Worm (Caenorhabditis elegans) whole organism, L4 larva: ENCODE results near the gene unc-52.

Source experiments
- F26F4.8 ChIP-seq: fragments of 200-800 bp; sonication (Bioruptor generic); conservative IDR thresholded peaks from 2 replicates; pipeline ENCODE4 v1.3.6; 2022; ENCODE audit warnings: missing genetic modification characterization, missing compliant biosample characterization
- F37D6.2 ChIP-seq: sonication (generic microtip); optimal IDR thresholded peaks from 2 replicates; lab custom pipeline; 2016; ENCODE audit warnings: mild to moderate bottlenecking, missing genetic modification characterization, missing compliant biosample characterization
- F49E8.2 ChIP-seq: sonication (generic microtip); optimal IDR thresholded peaks from 2 replicates; lab custom pipeline; 2016; ENCODE audit warnings: missing compliant biosample characterization, mild to moderate bottlenecking, missing genetic modification characterization, borderline replicate concordance
- T20F7.1 ChIP-seq: fragments of 200-800 bp; sonication (Bioruptor generic); optimal IDR thresholded peaks from 2 replicates; lab custom pipeline; 2018; ENCODE audit warnings: mild to moderate bottlenecking, missing genetic modification characterization, missing compliant biosample characterization
- Y105C5A.15 ChIP-seq: fragments of 200-800 bp; sonication (Bioruptor generic); IDR thresholded peaks from 2 replicates; pipeline ENCODE4 v1.3.6; 2022; ENCODE audit warnings: missing genetic modification characterization, missing compliant biosample characterization
- aha-1 ChIP-seq: fragments of 150-350 bp; peaks from one replicate; lab custom pipeline; 2014; ENCODE audit warnings: missing biosample characterization, missing genetic modification characterization
- aly-2 ChIP-seq: sonication (generic microtip); optimal IDR thresholded peaks from 2 replicates; lab custom pipeline; 2018; ENCODE audit warnings: missing biosample characterization, missing genetic modification characterization
- arid-1 ChIP-seq: fragments of 200-800 bp; sonication (Bioruptor generic); conservative IDR thresholded peaks from 2 replicates; pipeline ENCODE4 v1.3.6; 2022; ENCODE audit warnings: missing genetic modification reagents, missing genetic modification characterization, missing compliant biosample characterization
- ceh-32 ChIP-seq: sonication (generic microtip); optimal IDR thresholded peaks from 2 replicates; lab custom pipeline; 2016; ENCODE audit warnings: mild to moderate bottlenecking, missing genetic modification characterization, missing compliant biosample characterization; ENCODE audit not compliant: poor library complexity
- ceh-62 ChIP-seq: sonication (generic microtip); optimal IDR thresholded peaks from 2 replicates; lab custom pipeline; 2017; ENCODE audit warnings: missing biosample characterization, missing genetic modification characterization
- ceh-82 ChIP-seq: sonication (generic microtip); optimal IDR thresholded peaks from 2 replicates; lab custom pipeline; 2017; ENCODE audit warnings: missing biosample characterization, missing genetic modification characterization
- cey-2 ChIP-seq: sonication (generic microtip); optimal IDR thresholded peaks from 3 replicates; lab custom pipeline; 2017; ENCODE audit warnings: missing genetic modification characterization, mild to moderate bottlenecking, missing compliant biosample characterization, antibody characterized with exemption, borderline replicate concordance; ENCODE audit not compliant: insufficient read depth
- daf-16 ChIP-seq, 3 experiments: sonication (generic microtip); optimal IDR thresholded peaks; 2 replicates each; lab custom pipeline; 2016 to 2017; ENCODE audit warnings: missing genetic modification characterization in 3 of 3, missing genetic modification reagents in 3 of 3, mild to moderate bottlenecking in 2 of 3, missing compliant biosample characterization in 2 of 3, missing biosample characterization in 1 of 3, moderate library complexity in 1 of 3
- daf-8 ChIP-seq: fragments of 200-800 bp; sonication (Bioruptor generic); IDR thresholded peaks from 2 replicates; pipeline ENCODE4 v1.3.6; 2022; ENCODE audit warnings: missing genetic modification characterization, missing compliant biosample characterization
- dmd-8 ChIP-seq: fragments of 200-800 bp; sonication (Bioruptor generic); IDR thresholded peaks from 2 replicates; pipeline ENCODE4 v1.3.6; 2022; ENCODE audit warnings: missing genetic modification characterization, missing compliant biosample characterization
- duxl-1 ChIP-seq: sonication (generic microtip); optimal IDR thresholded peaks from 2 replicates; lab custom pipeline; 2016; ENCODE audit warnings: mild to moderate bottlenecking, missing genetic modification characterization, moderate library complexity, missing compliant biosample characterization; ENCODE audit not compliant: poor library complexity
- dve-1 ChIP-seq: sonication (generic microtip); optimal IDR thresholded peaks from 2 replicates; lab custom pipeline; 2017; ENCODE audit warnings: antibody characterized with exemption, mild to moderate bottlenecking, missing genetic modification characterization, missing compliant biosample characterization; ENCODE audit not compliant: insufficient read depth
- egl-27 ChIP-seq: sonication (generic microtip); optimal IDR thresholded peaks from 3 replicates; lab custom pipeline; 2017; ENCODE audit warnings: missing biosample characterization, missing genetic modification reagents, missing genetic modification characterization
- fkh-10 ChIP-seq: fragments of 150-350 bp; optimal IDR thresholded peaks from 2 replicates; lab custom pipeline; 2014; ENCODE audit warnings: missing biosample characterization, missing genetic modification reagents, missing genetic modification characterization
- gei-8 ChIP-seq: fragments of 200-800 bp; sonication (Bioruptor generic); optimal IDR thresholded peaks from 2 replicates; lab custom pipeline; 2018; ENCODE audit warnings: mild to moderate bottlenecking, missing genetic modification characterization, missing compliant biosample characterization
- hlh-30 ChIP-seq: sonication (generic microtip); optimal IDR thresholded peaks from 2 replicates; lab custom pipeline; 2017; ENCODE audit warnings: antibody characterized with exemption, mild to moderate bottlenecking, missing genetic modification characterization, missing compliant biosample characterization; ENCODE audit not compliant: insufficient read depth
- lim-7 ChIP-seq: fragments of 200-800 bp; sonication (Bioruptor generic); IDR thresholded peaks from 2 replicates; pipeline ENCODE4 v1.3.6; 2022; ENCODE audit warnings: missing genetic modification characterization, missing compliant biosample characterization
- lin-1 ChIP-seq: fragments of 200-800 bp; sonication (Bioruptor generic); IDR thresholded peaks from 2 replicates; pipeline ENCODE4 v1.3.6; 2022; ENCODE audit warnings: missing genetic modification reagents, missing genetic modification characterization, missing compliant biosample characterization
- lin-13 ChIP-seq: fragments of 150-350 bp; optimal IDR thresholded peaks from 2 replicates; lab custom pipeline; 2014; ENCODE audit warnings: missing biosample characterization, missing genetic modification reagents, missing genetic modification characterization
- lin-39 ChIP-seq: fragments of 150-350 bp; optimal IDR thresholded peaks from 2 replicates; lab custom pipeline; 2014; ENCODE audit warnings: missing biosample characterization, missing genetic modification reagents, missing genetic modification characterization
- lir-3 ChIP-seq: sonication (generic microtip); optimal IDR thresholded peaks from 2 replicates; lab custom pipeline; 2016; ENCODE audit warnings: mild to moderate bottlenecking, missing genetic modification characterization, missing compliant biosample characterization
- mdl-1 ChIP-seq, 2 experiments: fragments of 150-350 bp in 1 of 2; sonication (generic microtip) in 1 of 2; optimal IDR thresholded peaks; 2 replicates each; lab custom pipeline; 2014 to 2017; ENCODE audit warnings: missing biosample characterization in 2 of 2, missing genetic modification characterization in 2 of 2
- mes-2 ChIP-seq: sonication (generic microtip); optimal IDR thresholded peaks from 2 replicates; lab custom pipeline; 2016; ENCODE audit warnings: missing genotype, mild to moderate bottlenecking, missing genetic modification characterization, missing compliant biosample characterization; ENCODE audit not compliant: poor library complexity, severe bottlenecking
- mxl-3 ChIP-seq: fragments of 200-800 bp; sonication (Bioruptor generic); optimal IDR thresholded peaks from 2 replicates; lab custom pipeline; 2018; ENCODE audit warnings: mild to moderate bottlenecking, missing genetic modification characterization, missing compliant biosample characterization
- nhr-10 ChIP-seq: fragments of 150-350 bp; optimal IDR thresholded peaks from 2 replicates; lab custom pipeline; 2014; ENCODE audit warnings: missing biosample characterization, missing genetic modification characterization
- nhr-11 ChIP-seq: fragments of 150-350 bp; optimal IDR thresholded peaks from 2 replicates; lab custom pipeline; 2014; ENCODE audit warnings: missing biosample characterization, missing genetic modification characterization
- nhr-111 ChIP-seq: fragments of 200-800 bp; sonication (Bioruptor generic); optimal IDR thresholded peaks from 2 replicates; lab custom pipeline; 2018; ENCODE audit warnings: mild to moderate bottlenecking, missing genetic modification characterization, missing compliant biosample characterization
- nhr-237 ChIP-seq: sonication (generic microtip); optimal IDR thresholded peaks from 2 replicates; lab custom pipeline; 2017; ENCODE audit warnings: missing biosample characterization, missing genetic modification characterization
- nhr-28 ChIP-seq: fragments of 150-350 bp; optimal IDR thresholded peaks from 2 replicates; lab custom pipeline; 2014; ENCODE audit warnings: missing biosample characterization, missing genetic modification characterization
- nhr-42 ChIP-seq: fragments of 200-800 bp; sonication (Bioruptor generic); IDR thresholded peaks from 2 replicates; pipeline ENCODE4 v1.3.6; 2022; ENCODE audit warnings: missing genetic modification characterization, missing compliant biosample characterization
- nhr-48 ChIP-seq: sonication (generic microtip); optimal IDR thresholded peaks from 2 replicates; lab custom pipeline; 2016; ENCODE audit warnings: mild to moderate bottlenecking, missing genetic modification characterization, missing compliant biosample characterization
- nhr-6 ChIP-seq: fragments of 150-350 bp; optimal IDR thresholded peaks from 2 replicates; lab custom pipeline; 2014; ENCODE audit warnings: missing biosample characterization, missing genetic modification characterization
- nhr-77 ChIP-seq: fragments of 150-350 bp; optimal IDR thresholded peaks from 2 replicates; lab custom pipeline; 2014; ENCODE audit warnings: missing biosample characterization, missing genetic modification characterization
- php-3 ChIP-seq: fragments of 200-800 bp; sonication (Bioruptor generic); IDR thresholded peaks from 2 replicates; pipeline ENCODE4 v1.3.6; 2022; ENCODE audit warnings: missing genetic modification reagents, missing genetic modification characterization, missing compliant biosample characterization
- pqm-1 ChIP-seq: sonication (generic microtip); optimal IDR thresholded peaks from 2 replicates; lab custom pipeline; 2017; ENCODE audit warnings: missing biosample characterization, missing genetic modification characterization
- rbr-2 ChIP-seq: sonication (generic microtip); optimal IDR thresholded peaks from 2 replicates; lab custom pipeline; 2016; ENCODE audit warnings: missing genotype, missing genetic modification characterization, missing compliant biosample characterization
- sdz-12 ChIP-seq: fragments of 200-800 bp; sonication (Bioruptor generic); optimal IDR thresholded peaks from 2 replicates; lab custom pipeline; 2018; ENCODE audit warnings: mild to moderate bottlenecking, missing genetic modification characterization, missing compliant biosample characterization
- snpc-1.2 ChIP-seq: fragments of 200-800 bp; sonication (Bioruptor generic); IDR thresholded peaks from 2 replicates; pipeline ENCODE4 v1.3.6; 2022; ENCODE audit warnings: missing genetic modification reagents, missing genetic modification characterization, missing compliant biosample characterization
- spr-3 ChIP-seq: fragments of 200-800 bp; sonication (Bioruptor generic); optimal IDR thresholded peaks from 2 replicates; lab custom pipeline; 2018; ENCODE audit warnings: mild to moderate bottlenecking, missing genetic modification characterization, missing compliant biosample characterization
- unc-39 ChIP-seq: sonication (generic microtip); optimal IDR thresholded peaks from 2 replicates; lab custom pipeline; 2017; ENCODE audit warnings: missing biosample characterization, missing genetic modification characterization
- zfp-2 ChIP-seq: sonication (generic microtip); optimal IDR thresholded peaks from 2 replicates; lab custom pipeline; 2016; ENCODE audit warnings: mild to moderate bottlenecking, missing genetic modification characterization, missing compliant biosample characterization
- zip-11 ChIP-seq: fragments of 200-800 bp; sonication (Bioruptor generic); IDR thresholded peaks from 2 replicates; pipeline ENCODE4 v1.3.6; 2022; ENCODE audit warnings: missing genetic modification characterization, missing compliant biosample characterization
- zip-2 ChIP-seq: fragments of 150-350 bp; optimal IDR thresholded peaks from 2 replicates; lab custom pipeline; 2014; ENCODE audit warnings: missing biosample characterization, missing genetic modification characterization
- ztf-11 ChIP-seq: fragments of 150-350 bp; optimal IDR thresholded peaks from 2 replicates; lab custom pipeline; 2014; ENCODE audit warnings: missing biosample characterization, missing genetic modification characterization

The unc-52 gene

ce11 chrII:14599284-14599862 is 84.9 kb downstream of the unc-52 start:
- TF ChIP-seq aha-1 (tag; lab: Kevin White, UChicago) (peak; percentile 54), hlh-30 (tag; lab: Kevin White, UChicago) (peak; percentile 12), php-3 (GFP tag; lab: Robert Waterston, UW) (no peak), zip-2 (tag; lab: Kevin White, UChicago) (no peak), aly-2 (tag; lab: Kevin White, UChicago) (no peak), Y105C5A.15 (GFP tag; lab: Robert Waterston, UW) (0 out of 2 replicates have a peak, but pooled peaks have one; percentile 58), nhr-28 (peak; percentile 43), dve-1 (peak; percentile 24), daf-16 (GFP tag; optimal IDR thresholded peaks at IDR 0.05; lab: Kevin White, UChicago) (no peak), daf-16 (tag; optimal IDR thresholded peaks at IDR 0.05; lab: Kevin White, UChicago) (peak; percentile 79)

ce11 chrII:14598367-14598766 is 85.9 kb downstream of the unc-52 start:
- TF ChIP-seq lin-13 (peak; percentile 37), cey-2 (no peak), lir-3 (tag; lab: Kevin White, UChicago) (no peak), nhr-10 (tag; lab: Kevin White, UChicago) (peak; percentile 67), spr-3 (GFP tag; lab: Kevin White, UChicago) (no peak), F37D6.2 (tag; lab: Kevin White, UChicago) (no peak), arid-1 (GFP tag; lab: Robert Waterston, UW) (no peak), nhr-6 (tag; lab: Kevin White, UChicago) (peak; percentile 41), mes-2 (peak; percentile 56), fkh-10 (GFP tag; lab: Kevin White, UChicago) (no peak), nhr-48 (peak; percentile 68), rbr-2 (tag; lab: Kevin White, UChicago) (no peak), nhr-42 (GFP tag; lab: Robert Waterston, UW) (peak; percentile 73), lin-1 (GFP tag; lab: Robert Waterston, UW) (peak; percentile 58; the same call in 1 of the 2 replicates), daf-16 (GFP tag; optimal IDR thresholded peaks at IDR 0.05; lab: Kevin White, UChicago) (peak; percentile 13 to 74), daf-16 (tag; optimal IDR thresholded peaks at IDR 0.05; lab: Kevin White, UChicago) (peak; percentile 90), lin-39 (no peak), F49E8.2 (tag; lab: Kevin White, UChicago) (no peak), egl-27 (tag; lab: Kevin White, UChicago) (no peak), gei-8 (GFP tag; lab: Kevin White, UChicago) (no peak), mxl-3 (GFP tag; lab: Kevin White, UChicago) (no peak), snpc-1.2 (GFP tag; lab: Robert Waterston, UW) (no peak), dmd-8 (GFP tag; lab: Robert Waterston, UW) (no peak), F26F4.8 (GFP tag; lab: Robert Waterston, UW) (no peak), lim-7 (GFP tag; lab: Robert Waterston, UW) (no peak), daf-8 (GFP tag; lab: Robert Waterston, UW) (no peak), nhr-11 (tag; lab: Kevin White, UChicago) (peak; percentile 92), zfp-2 (no peak), nhr-237 (tag; lab: Kevin White, UChicago) (no peak), ceh-82 (no peak), nhr-111 (no peak), pqm-1 (peak; percentile 45), sdz-12 (no peak), nhr-77 (peak; percentile 95), T20F7.1 (GFP tag; lab: Kevin White, UChicago) (no peak), mdl-1 (tag; optimal IDR thresholded peaks at IDR 0.05; lab: Kevin White, UChicago) (peak in 1 of 2 experiments; percentile 75), duxl-1 (no peak), unc-39 (tag; lab: Kevin White, UChicago) (no peak), dve-1 (peak; percentile 99), ceh-32 (tag; lab: Kevin White, UChicago) (no peak), ztf-11 (tag; lab: Kevin White, UChicago) (no peak), zip-11 (no peak), ceh-62 (tag; lab: Kevin White, UChicago) (no peak)
